Worm (Caenorhabditis elegans) whole organism, L2 larva: ENCODE data around the gene srbc-1.
A peak's percentile ranks its signal among the peaks of the same experiment; 100 is the strongest.

Experiments
- Y55F3AM.14 ChIP-seq: fragments of 200-800 bp; sonication (Bioruptor generic); optimal IDR thresholded peaks from 2 replicates; lab custom pipeline; 2018; ENCODE audit warnings: mild to moderate bottlenecking, missing genetic modification characterization, missing compliant biosample characterization
- skn-1 ChIP-seq: sonication (generic microtip); optimal IDR thresholded peaks from 2 replicates; lab custom pipeline; 2017; ENCODE audit warnings: missing biosample characterization, missing genetic modification characterization
- sma-9 ChIP-seq, 2 experiments: fragments of 150-350 bp in 1 of 2; sonication (generic microtip) in 1 of 2; optimal IDR thresholded peaks; 2 replicates each; lab custom pipeline; 2014 to 2016; ENCODE audit warnings: missing genetic modification characterization in 2 of 2, mild to moderate bottlenecking in 1 of 2, missing biosample characterization in 1 of 2, missing compliant biosample characterization in 1 of 2, missing genetic modification reagents in 1 of 2, moderate library complexity in 1 of 2
- unc-62 ChIP-seq: fragments of 150-350 bp; optimal IDR thresholded peaks from 2 replicates; lab custom pipeline; 2014; ENCODE audit warnings: missing biosample characterization, missing genetic modification reagents, missing genetic modification characterization
- ztf-11 ChIP-seq: sonication (generic microtip); optimal IDR thresholded peaks from 2 replicates; lab custom pipeline; 2017; ENCODE audit warnings: missing biosample characterization, missing genetic modification characterization

DNA sequence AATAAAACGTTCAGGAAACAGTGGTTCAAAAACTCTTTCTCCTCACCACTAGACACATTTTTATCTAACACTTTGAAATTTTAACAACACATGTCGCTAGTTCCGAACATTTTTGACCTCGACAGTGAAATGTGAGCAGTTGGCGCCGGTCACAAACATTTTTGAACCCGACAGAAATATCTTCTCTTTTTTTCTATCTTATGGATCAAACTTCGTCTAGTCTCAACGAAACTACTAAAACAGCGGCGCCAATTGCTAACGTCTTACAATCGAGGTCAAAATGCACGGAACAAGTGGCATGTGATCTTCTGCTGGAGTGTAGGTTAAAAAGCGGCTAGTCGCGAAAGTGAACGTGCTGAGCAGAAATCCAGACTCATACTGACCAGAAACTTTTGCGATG, 42.2 kb upstream of the srbc-1 start:
- TF ChIP-seq sma-9 (GFP tag; optimal IDR thresholded peaks at IDR 0.05; lab: Kevin White, UChicago) (peak; percentile 91), sma-9 (tag; optimal IDR thresholded peaks at IDR 0.05; lab: Kevin White, UChicago) (no peak), skn-1 (tag; lab: Kevin White, UChicago) (no peak), Y55F3AM.14 (no peak), unc-62 (no peak), ztf-11 (no peak)
